Worm (Caenorhabditis elegans): ENCODE results near the gene elc-1.

Gene elc-1

ce11 chrIII:1419700-1420356 lies 2.8 kb upstream of the elc-1 start (continued):
- peak; percentile 59 for TF ChIP-seq zfh-2 (GFP tag; conservative IDR thresholded peaks at IDR 0.05)
- TF ChIP-seq nfya-2 (GFP tag; IDR thresholded peaks at IDR 0.05) = no peak; the same call in 1 of the 2 replicates
- TF ChIP-seq Y95B8A.8 (GFP tag; IDR thresholded peaks at IDR 0.05) = peak; percentile 85; the same call in 1 of the 2 replicates
- peak; percentile 57; the same call in 1 of the 2 replicates for TF ChIP-seq F33H1.4 (GFP tag; IDR thresholded peaks at IDR 0.05)
- no peak; the same call in 1 of the 2 replicates for TF ChIP-seq pbrm-1 (GFP tag; IDR thresholded peaks at IDR 0.05)
- no peak for TF ChIP-seq lsy-27 (tag; optimal IDR thresholded peaks at IDR 0.05; ENCODE audit: borderline replicate concordance, insufficient read depth)
- TF ChIP-seq ztf-6 (GFP tag; IDR thresholded peaks at IDR 0.05) = no peak
- TF ChIP-seq nfya-1 (tag; optimal IDR thresholded peaks at IDR 0.05; ENCODE audit: borderline replicate concordance, insufficient read depth) = no peak
- TF ChIP-seq ztf-28 (GFP tag; IDR thresholded peaks at IDR 0.05) = no peak
- TF ChIP-seq mes-4 (tag; optimal IDR thresholded peaks at IDR 0.05) = peak; percentile 17
- TF ChIP-seq aptf-2 (GFP tag; conservative IDR thresholded peaks at IDR 0.05) = no peak
- TF ChIP-seq athp-1 (tag; optimal IDR thresholded peaks at IDR 0.05) = peak; percentile 96
- peak; percentile 83 for TF ChIP-seq madf-6 (GFP tag; IDR thresholded peaks at IDR 0.05)
- peak in 2 of 3 experiments; percentile 44 to 49 for TF ChIP-seq lin-35 (GFP tag; optimal IDR thresholded peaks at IDR 0.05)
- TF ChIP-seq let-526 (GFP tag; IDR thresholded peaks at IDR 0.05) = no peak
- TF ChIP-seq Y67H2A.10 (GFP tag; conservative IDR thresholded peaks at IDR 0.05) = no peak
- TF ChIP-seq rec-8 (tag; optimal IDR thresholded peaks at IDR 0.05) = peak; percentile 46 to 48
- TF ChIP-seq hrde-1 (tag; optimal IDR thresholded peaks at IDR 0.05; ENCODE audit: borderline replicate concordance) = peak; percentile 96
- TF ChIP-seq F55B11.4 (tag; optimal IDR thresholded peaks at IDR 0.05; ENCODE audit: borderline replicate concordance, insufficient read depth) = no peak
- no peak; the same call in none of the 2 replicates for TF ChIP-seq ceh-100 (GFP tag; IDR thresholded peaks at IDR 0.05)
- peak; percentile 41 for TF ChIP-seq him-1 (tag; optimal IDR thresholded peaks at IDR 0.05)
- TF ChIP-seq pha-4 (tag; optimal IDR thresholded peaks at IDR 0.05) = peak; percentile 42
- 0 out of 2 replicates have a peak, but pooled peaks have one; percentile 47 for TF ChIP-seq ceh-40 (GFP tag; IDR thresholded peaks at IDR 0.05)
- peak; percentile 95 for TF ChIP-seq T26A5.8 (tag; optimal IDR thresholded peaks at IDR 0.05)
- TF ChIP-seq Y53G8AR.9 (GFP tag; conservative IDR thresholded peaks at IDR 0.05) = peak; percentile 98
- TF ChIP-seq attf-3 (GFP tag; conservative IDR thresholded peaks at IDR 0.05) = no peak
- TF ChIP-seq bed-1 (GFP tag; IDR thresholded peaks at IDR 0.05) = no peak
- peak; percentile 89 for TF ChIP-seq fkh-3 (tag; optimal IDR thresholded peaks at IDR 0.05)
- TF ChIP-seq mxl-1 (tag; optimal IDR thresholded peaks at IDR 0.05) = peak; percentile 69
- TF ChIP-seq ztf-26 (tag; optimal IDR thresholded peaks at IDR 0.05) = peak; percentile 86
- 0 out of 2 replicates have a peak, but pooled peaks have one; percentile 60 for TF ChIP-seq K11D2.4 (GFP tag; IDR thresholded peaks at IDR 0.05)
- peak; percentile 44 for TF ChIP-seq somi-1 (GFP tag; optimal IDR thresholded peaks at IDR 0.05)
- TF ChIP-seq unc-62 (GFP tag; optimal IDR thresholded peaks at IDR 0.05) = no peak
- TF ChIP-seq ceh-58 (GFP tag; IDR thresholded peaks at IDR 0.05) = no peak
- peak; percentile 94 for TF ChIP-seq F10E7.11 (tag; optimal IDR thresholded peaks at IDR 0.05)
- no peak for TF ChIP-seq egrh-3 (GFP tag; IDR thresholded peaks at IDR 0.05)
- no peak for TF ChIP-seq tbx-9 (tag; optimal IDR thresholded peaks at IDR 0.05; ENCODE audit: borderline replicate concordance)
- TF ChIP-seq nhr-90 (tag; optimal IDR thresholded peaks at IDR 0.05) = peak; percentile 93
- no peak for TF ChIP-seq madf-8 (GFP tag; conservative IDR thresholded peaks at IDR 0.05)
- peak; percentile 90; the same call in 1 of the 2 replicates for TF ChIP-seq Y56A3A.18 (GFP tag; IDR thresholded peaks at IDR 0.05)
- no peak for TF ChIP-seq ceh-27 (GFP tag; optimal IDR thresholded peaks at IDR 0.05)
- peak; percentile 92 for TF ChIP-seq ama-1 (optimal IDR thresholded peaks at IDR 0.05)
- peak in 1 of 2 experiments; percentile 94 for TF ChIP-seq ama-1 (GFP tag; optimal IDR thresholded peaks at IDR 0.05)
